Fruit fly (Drosophila melanogaster) whole organism, embryonic: ENCODE data around the gene CG31808.

ENCODE experiments used
- Abd-B ChIP-seq: fragments of 200-800 bp; sonication (Bioruptor generic); optimal IDR thresholded peaks from 2 replicates; lab custom pipeline; 2018; ENCODE audit warnings: missing biosample characterization, mild to moderate bottlenecking, missing genetic modification characterization, moderate library complexity
- CG10462 ChIP-seq: fragments of 200-800 bp; sonication (Bioruptor generic); optimal IDR thresholded peaks from 2 replicates; lab custom pipeline; 2016; ENCODE audit warnings: missing biosample characterization, missing genetic modification characterization
- CG10565 ChIP-seq: fragments of 200-800 bp; sonication (Bioruptor generic); optimal IDR thresholded peaks from 3 replicates; lab custom pipeline; 2016; ENCODE audit warnings: missing biosample characterization, mild to moderate bottlenecking, missing genetic modification characterization
- CG11504 ChIP-seq: fragments of 200-800 bp; sonication (Bioruptor generic); optimal IDR thresholded peaks from 3 replicates; lab custom pipeline; 2019; ENCODE audit warnings: missing biosample characterization, mild to moderate bottlenecking, missing genetic modification characterization, moderate library complexity
- CG12391 ChIP-seq: fragments of 200-800 bp; sonication (Bioruptor generic); optimal IDR thresholded peaks from 3 replicates; lab custom pipeline; 2018; ENCODE audit warnings: missing biosample characterization, mild to moderate bottlenecking, missing genetic modification characterization, moderate library complexity
- CG13296 ChIP-seq: fragments of 200-800 bp; sonication (Bioruptor generic); optimal IDR thresholded peaks from 3 replicates; lab custom pipeline; 2018; ENCODE audit warnings: missing biosample characterization, mild to moderate bottlenecking, missing genetic modification characterization
- CG14710 ChIP-seq: fragments of 200-800 bp; sonication (Bioruptor generic); optimal IDR thresholded peaks from 3 replicates; lab custom pipeline; 2019; ENCODE audit warnings: missing biosample characterization, mild to moderate bottlenecking, missing genetic modification characterization, moderate library complexity
- CG15514 ChIP-seq: fragments of 200-800 bp; sonication (Bioruptor generic); optimal IDR thresholded peaks from 3 replicates; lab custom pipeline; 2017; ENCODE audit warnings: missing biosample characterization, missing genetic modification characterization, mild to moderate bottlenecking, moderate library complexity, missing genetic modification reagents
- CG16779 ChIP-seq: fragments of 200-800 bp; sonication (Bioruptor generic); IDR thresholded peaks from 2 replicates; pipeline ENCODE4 v1.3.6; 2022; ENCODE audit warnings: missing biosample characterization, missing genetic modification characterization
- CG16863 ChIP-seq: fragments of 200-800 bp; sonication (Bioruptor generic); optimal IDR thresholded peaks from 3 replicates; lab custom pipeline; 2016; ENCODE audit warnings: missing biosample characterization, missing genetic modification characterization
- CG17328 ChIP-seq: fragments of 200-800 bp; sonication (Bioruptor generic); IDR thresholded peaks from 2 replicates; pipeline ENCODE4 v1.3.6; 2022; ENCODE audit warnings: missing biosample characterization, missing genetic modification characterization
- CG17385 ChIP-seq: fragments of 200-800 bp; sonication (Bioruptor generic); optimal IDR thresholded peaks from 3 replicates; lab custom pipeline; 2018; ENCODE audit warnings: missing biosample characterization, mild to moderate bottlenecking, missing genetic modification characterization
- CG17912 ChIP-seq: fragments of 200-800 bp; sonication (Bioruptor generic); optimal IDR thresholded peaks from 2 replicates; lab custom pipeline; 2018; ENCODE audit warnings: missing biosample characterization, mild to moderate bottlenecking, missing genetic modification characterization
- CG1832 ChIP-seq: fragments of 200-800 bp; sonication (Bioruptor generic); optimal IDR thresholded peaks from 2 replicates; lab custom pipeline; 2017; ENCODE audit warnings: missing biosample characterization, mild to moderate bottlenecking, missing genetic modification characterization, inconsistent platforms
- CG2678 ChIP-seq: fragments of 200-800 bp; sonication (Bioruptor generic); optimal IDR thresholded peaks from 3 replicates; lab custom pipeline; 2019; ENCODE audit warnings: missing biosample characterization, mild to moderate bottlenecking, missing genetic modification characterization, moderate library complexity
- CG2712 ChIP-seq: fragments of 200-800 bp; optimal IDR thresholded peaks from 3 replicates; lab custom pipeline; 2019; ENCODE audit warnings: missing biosample characterization, mild to moderate bottlenecking, missing genetic modification characterization, moderate library complexity
- CG2875 ChIP-seq: fragments of 200-800 bp; sonication (Bioruptor generic); optimal IDR thresholded peaks from 2 replicates; lab custom pipeline; 2017; ENCODE audit warnings: missing biosample characterization, mild to moderate bottlenecking, missing genetic modification characterization, missing genetic modification reagents
- CG31441 ChIP-seq: fragments of 200-800 bp; sonication (Bioruptor generic); IDR thresholded peaks from 2 replicates; pipeline ENCODE4 v1.3.6; 2022; ENCODE audit warnings: missing biosample characterization, missing genetic modification characterization
- CG32767 ChIP-seq: fragments of 200-800 bp; sonication (Bioruptor generic); IDR thresholded peaks from 2 replicates; pipeline ENCODE4 v1.3.6; 2022; ENCODE audit warnings: missing biosample characterization, missing genetic modification characterization
- CG32772 ChIP-seq: fragments of 200-800 bp; sonication (Bioruptor generic); IDR thresholded peaks from 2 replicates; pipeline ENCODE4 v1.3.6; 2022; ENCODE audit warnings: missing biosample characterization, missing genetic modification characterization
- CG4617 ChIP-seq: fragments of 200-800 bp; sonication (Bioruptor generic); optimal IDR thresholded peaks from 3 replicates; lab custom pipeline; 2016; ENCODE audit warnings: missing biosample characterization, missing genetic modification characterization, borderline replicate concordance
- CG4707 ChIP-seq: fragments of 200-800 bp; sonication (Bioruptor generic); optimal IDR thresholded peaks from 2 replicates; lab custom pipeline; 2018; ENCODE audit warnings: missing biosample characterization, mild to moderate bottlenecking, missing genetic modification characterization, moderate library complexity
- CG7963 ChIP-seq: fragments of 200-800 bp; sonication (Bioruptor generic); IDR thresholded peaks from 3 replicates; pipeline ENCODE4 v1.3.6; 2022; ENCODE audit warnings: missing biosample characterization, missing genetic modification characterization; ENCODE audit not compliant: partially characterized antibody
- CG9797 ChIP-seq: fragments of 200-800 bp; sonication (Bioruptor generic); optimal IDR thresholded peaks from 3 replicates; lab custom pipeline; 2018; ENCODE audit warnings: missing biosample characterization, mild to moderate bottlenecking, missing genetic modification characterization
- CG9876 ChIP-seq: fragments of 200-800 bp; sonication (Bioruptor generic); optimal IDR thresholded peaks from 2 replicates; lab custom pipeline; 2016; ENCODE audit warnings: missing biosample characterization, missing genetic modification characterization
- Dbx ChIP-seq: fragments of 200-800 bp; sonication (Bioruptor generic); IDR thresholded peaks from 3 replicates; pipeline ENCODE4 v1.3.6; 2022; ENCODE audit warnings: missing biosample characterization, missing genetic modification characterization
- Eip74EF ChIP-seq, 2 experiments: fragments of 200-800 bp in 1 of 2; fragments of >200 bp in 1 of 2; sonication (Bioruptor generic) in 1 of 2; optimal IDR thresholded peaks; 2 replicates each; lab custom pipeline; 2017 to 2019; ENCODE audit warnings: missing biosample characterization in 2 of 2, missing genetic modification characterization in 2 of 2, mild to moderate bottlenecking in 1 of 2, moderate library complexity in 1 of 2
- HLH54F ChIP-seq: fragments of 200-800 bp; sonication (Bioruptor generic); optimal IDR thresholded peaks from 3 replicates; lab custom pipeline; 2016; ENCODE audit warnings: missing biosample characterization, missing genetic modification characterization
- Hand ChIP-seq: fragments of 200-800 bp; sonication (Bioruptor generic); optimal IDR thresholded peaks from 2 replicates; lab custom pipeline; 2017; ENCODE audit warnings: mild to moderate bottlenecking, missing biosample characterization, missing genetic modification reagents, missing genetic modification characterization
- Lhr ChIP-seq: fragments of 200-800 bp; sonication (Bioruptor generic); optimal IDR thresholded peaks from 3 replicates; lab custom pipeline; 2017; ENCODE audit warnings: mild to moderate bottlenecking, missing biosample characterization, missing genetic modification reagents, missing genetic modification characterization
- NFAT ChIP-seq: fragments of 200-800 bp; sonication (Bioruptor generic); IDR thresholded peaks from 2 replicates; pipeline ENCODE4 v1.3.6; 2022; ENCODE audit warnings: missing biosample characterization, missing genetic modification characterization
- Oli ChIP-seq: fragments of 200-800 bp; sonication (Bioruptor generic); optimal IDR thresholded peaks from 2 replicates; lab custom pipeline; 2018; ENCODE audit warnings: missing biosample characterization, mild to moderate bottlenecking, missing genetic modification characterization, moderate library complexity
- Opbp ChIP-seq: fragments of 200-800 bp; sonication (Bioruptor generic); IDR thresholded peaks from 3 replicates; pipeline ENCODE4 v1.3.6; 2022; ENCODE audit warnings: missing biosample characterization, missing genetic modification characterization; ENCODE audit not compliant: partially characterized antibody
- Pdp1 ChIP-seq, 2 experiments: fragments of 200-800 bp; sonication (Bioruptor generic); optimal IDR thresholded peaks; 3 replicates each; lab custom pipeline; 2016; ENCODE audit warnings: missing biosample characterization in 2 of 2, missing genetic modification characterization in 2 of 2, mild to moderate bottlenecking in 1 of 2, moderate library complexity in 1 of 2
- Ptx1 ChIP-seq: fragments of 200-800 bp; sonication (Bioruptor generic); IDR thresholded peaks from 2 replicates; pipeline ENCODE4 v1.3.6; 2022; ENCODE audit warnings: missing biosample characterization, missing genetic modification characterization
- Spps ChIP-seq: fragments of 200-800 bp; sonication (Bioruptor generic); optimal IDR thresholded peaks from 2 replicates; lab custom pipeline; 2018; ENCODE audit warnings: missing biosample characterization, mild to moderate bottlenecking, missing genetic modification characterization
- Xrp1 ChIP-seq: fragments of 200-800 bp; sonication (Bioruptor generic); IDR thresholded peaks from 2 replicates; pipeline ENCODE4 v1.3.6; 2022; ENCODE audit warnings: missing biosample characterization, missing genetic modification characterization
- cad ChIP-seq: fragments of >200 bp; optimal IDR thresholded peaks from 2 replicates; lab custom pipeline; 2017; ENCODE audit warnings: missing biosample characterization, missing genetic modification characterization
- dimm ChIP-seq: fragments of 200-800 bp; sonication (Bioruptor generic); IDR thresholded peaks from 2 replicates; pipeline ENCODE4 v1.3.6; 2022; ENCODE audit warnings: missing biosample characterization, missing genetic modification characterization
- gt ChIP-seq: fragments of 200-800 bp; sonication (Bioruptor generic); IDR thresholded peaks from 2 replicates; pipeline ENCODE4 v1.3.6; 2022; ENCODE audit warnings: missing biosample characterization, missing genetic modification characterization
- ken ChIP-seq: fragments of 200-800 bp; sonication (Bioruptor generic); IDR thresholded peaks from 3 replicates; pipeline ENCODE4 v1.3.6; 2022; ENCODE audit warnings: missing biosample characterization, missing genetic modification characterization
- nerfin-1 ChIP-seq: fragments of 200-800 bp; sonication (Bioruptor generic); optimal IDR thresholded peaks from 3 replicates; lab custom pipeline; 2019; ENCODE audit warnings: missing biosample characterization, mild to moderate bottlenecking, missing genetic modification characterization, moderate library complexity
- peb ChIP-seq: fragments of 200-800 bp; sonication (Bioruptor generic); IDR thresholded peaks from 2 replicates; pipeline ENCODE4 v1.3.6; 2022; ENCODE audit warnings: missing biosample characterization, missing genetic modification characterization
- repo ChIP-seq: fragments of 200-800 bp; sonication (Bioruptor generic); optimal IDR thresholded peaks from 2 replicates; lab custom pipeline; 2016; ENCODE audit warnings: missing biosample characterization, missing genetic modification characterization
- salm ChIP-seq: fragments of 200-800 bp; sonication (Bioruptor generic); optimal IDR thresholded peaks from 2 replicates; lab custom pipeline; 2018; ENCODE audit warnings: missing biosample characterization, mild to moderate bottlenecking, missing genetic modification characterization
- scrt ChIP-seq: fragments of 200-800 bp; sonication (Bioruptor generic); optimal IDR thresholded peaks from 2 replicates; lab custom pipeline; 2018; ENCODE audit warnings: missing biosample characterization, mild to moderate bottlenecking, missing genetic modification characterization, moderate library complexity
- tap ChIP-seq: fragments of 200-800 bp; optimal IDR thresholded peaks from 3 replicates; lab custom pipeline; 2019; ENCODE audit warnings: missing biosample characterization, mild to moderate bottlenecking, missing genetic modification characterization, moderate library complexity
- z ChIP-seq: fragments of 200-800 bp; sonication (Bioruptor generic); IDR thresholded peaks from 3 replicates; pipeline ENCODE4 v1.3.6; 2022; ENCODE audit warnings: missing biosample characterization, missing genetic modification characterization

CG31808 gene

DNA sequence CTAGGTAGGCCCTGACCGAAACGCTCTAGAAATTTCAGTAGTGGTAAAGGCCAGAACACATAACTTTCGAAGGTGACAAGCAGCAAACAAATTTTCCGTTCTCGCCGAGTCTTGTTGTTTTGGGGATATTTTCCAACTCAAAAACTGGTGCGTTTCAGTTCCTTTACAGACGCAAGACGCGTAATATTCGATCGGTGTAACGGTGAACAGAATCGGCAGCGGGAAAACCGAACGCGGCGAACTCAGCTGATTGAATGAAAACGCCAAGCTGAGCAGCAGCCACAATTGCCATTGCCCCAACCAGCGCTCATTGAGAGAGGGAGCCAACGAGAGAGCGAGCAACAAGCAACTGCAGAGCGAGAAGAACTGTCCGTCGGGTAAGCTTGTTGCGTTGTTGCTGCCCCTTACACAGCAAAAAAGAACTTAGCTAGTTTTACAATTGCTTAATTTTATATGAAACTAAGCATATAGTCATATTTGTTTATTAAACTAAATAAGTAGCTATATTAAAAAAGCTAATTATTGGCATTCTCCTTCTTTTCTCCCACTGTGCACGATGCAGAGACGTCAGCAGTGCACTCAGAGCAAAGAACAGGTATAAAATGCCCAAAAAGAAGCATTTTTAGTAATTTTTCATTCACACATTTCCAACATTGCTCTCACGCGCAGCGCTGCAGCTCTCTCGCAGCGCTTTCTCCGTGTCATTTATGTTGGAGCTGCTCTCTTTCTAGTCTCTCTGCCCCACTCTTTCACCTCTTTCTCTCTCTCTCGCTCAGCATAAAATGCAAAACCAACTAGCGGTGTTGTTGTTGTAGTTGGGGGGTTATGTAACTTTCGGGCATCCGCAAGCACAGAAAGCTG, at the start of gene CG31808, which contains the start of gene Cyt-c-d (continued):
- TF ChIP-seq CG11504, result peak; percentile 97
- TF ChIP-seq ken, result peak; percentile 98
- TF ChIP-seq CG1832, result peak; percentile 53
- TF ChIP-seq CG12391, result peak; percentile 99
- peak; percentile 95 for TF ChIP-seq CG14710 (tag; lab: Kevin White, UChicago)
- peak; percentile 93 for TF ChIP-seq dimm (GFP tag; lab: Robert Waterston, UW)
- TF ChIP-seq CG17328, result peak; percentile 99
- TF ChIP-seq Dbx (GFP tag; lab: Robert Waterston, UW), result peak; percentile 90
- TF ChIP-seq z (GFP tag; lab: Robert Waterston, UW), result peak; percentile 74
- TF ChIP-seq HLH54F (GFP tag; lab: Kevin White, UChicago), result peak; percentile 85
- TF ChIP-seq NFAT, result peak; percentile 85
- TF ChIP-seq CG2712 (tag; lab: Kevin White, UChicago), result peak; percentile 98
- TF ChIP-seq repo, result peak; percentile 88
- no peak for TF ChIP-seq cad
- TF ChIP-seq gt (GFP tag; lab: Robert Waterston, UW), result peak; percentile 95
- peak; percentile 94 for TF ChIP-seq Lhr (GFP tag; lab: Kevin White, UChicago)
- TF ChIP-seq Spps (tag; lab: Kevin White, UChicago), result peak; percentile 96
- TF ChIP-seq CG32772 (GFP tag; lab: Robert Waterston, UW), result peak; percentile 98
- TF ChIP-seq Oli (tag; lab: Kevin White, UChicago), result peak; percentile 98
- peak; percentile 82 for TF ChIP-seq CG16779
- TF ChIP-seq Xrp1 (GFP tag; lab: Robert Waterston, UW), result peak; percentile 98
- TF ChIP-seq nerfin-1 (tag; lab: Kevin White, UChicago), result peak; percentile 94
- peak; percentile 96 for TF ChIP-seq CG32767
- TF ChIP-seq CG2875 (GFP tag; lab: Kevin White, UChicago), result peak; percentile 97
- TF ChIP-seq Eip74EF (GFP tag; optimal IDR thresholded peaks at IDR 0.05; lab: Kevin White, UChicago), result peak in 1 of 2 experiments; percentile 98
- TF ChIP-seq Ptx1, result peak; percentile 98
- peak; percentile 96 for TF ChIP-seq Hand (GFP tag; lab: Kevin White, UChicago)
- TF ChIP-seq CG31441 (GFP tag; lab: Robert Waterston, UW), result peak; percentile 95
- TF ChIP-seq Pdp1 (GFP tag; optimal IDR thresholded peaks at IDR 0.05; lab: Kevin White, UChicago), result peak; percentile 95 to 98
- peak; percentile 97 for TF ChIP-seq CG2678 (tag; lab: Kevin White, UChicago)
- TF ChIP-seq CG4707 (GFP tag; lab: Kevin White, UChicago), result peak; percentile 93
- peak; percentile 97 for TF ChIP-seq peb (GFP tag; lab: Robert Waterston, UW)
- peak; percentile 92 for TF ChIP-seq CG10462
- TF ChIP-seq CG9797 (GFP tag; lab: Kevin White, UChicago), result peak; percentile 33
- TF ChIP-seq Opbp, result no peak
- peak; percentile 94 for TF ChIP-seq CG16863 (GFP tag; lab: Kevin White, UChicago)
- TF ChIP-seq CG10565 (GFP tag; lab: Kevin White, UChicago), result peak; percentile 90
- no peak for TF ChIP-seq CG7963 (GFP tag; lab: Robert Waterston, UW)
- TF ChIP-seq scrt (GFP tag; lab: Kevin White, UChicago), result peak; percentile 96
- TF ChIP-seq salm (tag; lab: Kevin White, UChicago), result peak; percentile 98
- no peak for TF ChIP-seq CG9876 (GFP tag; lab: Kevin White, UChicago)
- TF ChIP-seq CG13296 (GFP tag; lab: Kevin White, UChicago), result peak; percentile 95
- peak; percentile 88 for TF ChIP-seq CG15514 (GFP tag; lab: Kevin White, UChicago)
- peak; percentile 94 for TF ChIP-seq CG17385
- peak; percentile 92 for TF ChIP-seq CG4617 (GFP tag; lab: Kevin White, UChicago)
- peak; percentile 95 for TF ChIP-seq Abd-B
- peak; percentile 97 for TF ChIP-seq tap (tag; lab: Kevin White, UChicago)
- peak; percentile 75 for TF ChIP-seq CG17912 (GFP tag; lab: Kevin White, UChicago)
